In the genomic region with DNA sequence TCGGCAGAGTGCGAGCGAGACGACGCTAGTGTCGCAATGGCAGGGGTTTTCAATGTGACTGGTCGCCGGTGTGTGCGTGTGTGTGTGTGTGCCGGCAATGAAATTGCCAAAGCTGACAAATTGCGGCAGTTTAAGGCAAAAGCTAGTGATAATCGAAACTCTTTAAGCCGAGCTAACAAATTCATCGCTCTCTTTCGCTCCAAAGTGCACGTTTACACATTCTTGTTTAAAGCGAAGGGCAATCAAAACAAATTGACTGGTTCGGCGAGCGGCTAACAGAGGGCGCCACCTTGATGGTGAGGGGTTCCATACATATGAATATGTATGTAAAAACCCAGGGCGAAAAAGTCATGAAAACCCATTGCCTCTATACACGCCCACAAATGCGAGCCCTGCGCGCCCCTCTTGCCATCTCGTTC, we compare ENCODE assay signal across 1 fruit fly cellular context.
TF ChIP-seq lines count a peak whose summit lies in the region.

No protein-coding gene starts in this region.

TF ChIP-seq in whole organism, embryonic, 481 proteins besides CTCF, POLR2A, EP300 and RAD21 (continued from another document):
- TF ChIP-seq CG7928 (GFP tag; optimal IDR thresholded peaks at IDR 0.05; lab: Kevin White, UChicago) (no peak), sens-2 (GFP tag; IDR thresholded peaks at IDR 0.05; lab: Robert Waterston, UW) (no peak), ttk (GFP tag; IDR thresholded peaks at IDR 0.05; lab: Robert Waterston, UW) (no peak), Sin3A (optimal IDR thresholded peaks at IDR 0.05; lab: Kevin White, UChicago) (peak; percentile 25), CG11723 (GFP tag; optimal IDR thresholded peaks at IDR 0.05; lab: Kevin White, UChicago) (no peak), CG3163 (GFP tag; optimal IDR thresholded peaks at IDR 0.05; lab: Kevin White, UChicago) (peak; percentile 33), insv (GFP tag; optimal IDR thresholded peaks at IDR 0.05; lab: Kevin White, UChicago) (peak in 1 of 2 experiments; percentile 48), CG17829 (tag; optimal IDR thresholded peaks at IDR 0.05; lab: Kevin White, UChicago) (peak; percentile 38), wdn (GFP tag; IDR thresholded peaks at IDR 0.05; lab: Robert Waterston, UW) (no peak), CG1832 (GFP tag; optimal IDR thresholded peaks at IDR 0.05; lab: Kevin White, UChicago) (peak; percentile 92), Abd-B (GFP tag; optimal IDR thresholded peaks at IDR 0.05; lab: Kevin White, UChicago) (peak; percentile 56)
TF ChIP-seq in whole organism, embryonic: peak in this region for 18.
